Worm (Caenorhabditis elegans) whole organism, L4 larva: Measurements from ENCODE around the gene M163.1.

ENCODE experiments used
- D1046.2 ChIP-seq: fragments of 200-800 bp; sonication (Bioruptor generic); IDR thresholded peaks from 2 replicates; pipeline ENCODE4 v1.3.6; 2022; ENCODE audit warnings: missing genetic modification characterization, missing compliant biosample characterization
- F10B5.3 ChIP-seq: sonication (generic microtip); optimal IDR thresholded peaks from 2 replicates; lab custom pipeline; 2016; ENCODE audit warnings: mild to moderate bottlenecking, missing genetic modification characterization, missing compliant biosample characterization
- F49E8.2 ChIP-seq: sonication (generic microtip); optimal IDR thresholded peaks from 2 replicates; lab custom pipeline; 2016; ENCODE audit warnings: missing compliant biosample characterization, mild to moderate bottlenecking, missing genetic modification characterization, borderline replicate concordance
- R02D3.7 ChIP-seq: fragments of 150-350 bp; sonication (generic microtip); optimal IDR thresholded peaks from 3 replicates; lab custom pipeline; 2014; ENCODE audit warnings: missing biosample characterization, missing genetic modification characterization
- T26A8.4 ChIP-seq: fragments of 200-800 bp; sonication (Bioruptor generic); IDR thresholded peaks from 2 replicates; pipeline ENCODE4 v1.3.6; 2022; ENCODE audit warnings: missing genetic modification characterization, missing compliant biosample characterization
- Y48G9A.11 ChIP-seq: fragments of 200-800 bp; sonication (Bioruptor generic); IDR thresholded peaks from 2 replicates; pipeline ENCODE4 v1.3.6; 2022; ENCODE audit warnings: missing genetic modification reagents, missing genetic modification characterization, missing compliant biosample characterization
- Y75B8A.6 ChIP-seq: fragments of 200-800 bp; sonication (Bioruptor generic); IDR thresholded peaks from 2 replicates; pipeline ENCODE4 v1.3.6; 2022; ENCODE audit warnings: missing genetic modification reagents, missing genetic modification characterization, missing compliant biosample characterization
- aha-1 ChIP-seq: fragments of 150-350 bp; peaks from one replicate; lab custom pipeline; 2014; ENCODE audit warnings: missing biosample characterization, missing genetic modification characterization
- aly-2 ChIP-seq: sonication (generic microtip); optimal IDR thresholded peaks from 2 replicates; lab custom pipeline; 2018; ENCODE audit warnings: missing biosample characterization, missing genetic modification characterization
- attf-4 ChIP-seq: sonication (generic microtip); optimal IDR thresholded peaks from 3 replicates; lab custom pipeline; 2017; ENCODE audit warnings: missing biosample characterization, missing genetic modification characterization
- ceh-20 ChIP-seq: fragments of 200-800 bp; sonication (Bioruptor generic); IDR thresholded peaks from 2 replicates; pipeline ENCODE4 v1.3.6; 2022; ENCODE audit warnings: missing genetic modification reagents, missing genetic modification characterization, missing compliant biosample characterization
- ceh-32 ChIP-seq: sonication (generic microtip); optimal IDR thresholded peaks from 2 replicates; lab custom pipeline; 2016; ENCODE audit warnings: mild to moderate bottlenecking, missing genetic modification characterization, missing compliant biosample characterization; ENCODE audit not compliant: poor library complexity
- ceh-82 ChIP-seq: sonication (generic microtip); optimal IDR thresholded peaks from 2 replicates; lab custom pipeline; 2017; ENCODE audit warnings: missing biosample characterization, missing genetic modification characterization
- ces-1 ChIP-seq: fragments of 150-350 bp; sonication (generic microtip); optimal IDR thresholded peaks from 4 replicates; lab custom pipeline; 2014; ENCODE audit warnings: missing biosample characterization, missing genetic modification reagents, missing genetic modification characterization
- cey-2 ChIP-seq: sonication (generic microtip); optimal IDR thresholded peaks from 3 replicates; lab custom pipeline; 2017; ENCODE audit warnings: missing genetic modification characterization, mild to moderate bottlenecking, missing compliant biosample characterization, antibody characterized with exemption, borderline replicate concordance; ENCODE audit not compliant: insufficient read depth
- ctbp-1 ChIP-seq: fragments of 200-800 bp; sonication (Bioruptor generic); IDR thresholded peaks from 2 replicates; pipeline ENCODE4 v1.3.6; 2022; ENCODE audit warnings: missing genetic modification reagents, missing genetic modification characterization, missing compliant biosample characterization
- daf-12 ChIP-seq: fragments of 150-350 bp; optimal IDR thresholded peaks from 2 replicates; lab custom pipeline; 2014; ENCODE audit warnings: missing biosample characterization, missing genetic modification reagents, missing genetic modification characterization
- daf-8 ChIP-seq: fragments of 200-800 bp; sonication (Bioruptor generic); IDR thresholded peaks from 2 replicates; pipeline ENCODE4 v1.3.6; 2022; ENCODE audit warnings: missing genetic modification characterization, missing compliant biosample characterization
- dmd-8 ChIP-seq: fragments of 200-800 bp; sonication (Bioruptor generic); IDR thresholded peaks from 2 replicates; pipeline ENCODE4 v1.3.6; 2022; ENCODE audit warnings: missing genetic modification characterization, missing compliant biosample characterization
- dmd-9 ChIP-seq: fragments of 200-800 bp; sonication (Bioruptor generic); IDR thresholded peaks from 2 replicates; pipeline ENCODE4 v1.3.6; 2022; ENCODE audit warnings: missing genetic modification reagents, missing genetic modification characterization, missing compliant biosample characterization
- egl-43 ChIP-seq: fragments of 200-800 bp; sonication (Bioruptor generic); IDR thresholded peaks from 2 replicates; pipeline ENCODE4 v1.3.6; 2022; ENCODE audit warnings: missing genetic modification reagents, missing genetic modification characterization, missing compliant biosample characterization
- fkh-10 ChIP-seq: fragments of 150-350 bp; optimal IDR thresholded peaks from 2 replicates; lab custom pipeline; 2014; ENCODE audit warnings: missing biosample characterization, missing genetic modification reagents, missing genetic modification characterization
- fos-1 ChIP-seq: fragments of 150-350 bp; optimal IDR thresholded peaks from 2 replicates; lab custom pipeline; 2014; ENCODE audit warnings: missing biosample characterization, missing genetic modification characterization
- gei-8 ChIP-seq: fragments of 200-800 bp; sonication (Bioruptor generic); optimal IDR thresholded peaks from 2 replicates; lab custom pipeline; 2018; ENCODE audit warnings: mild to moderate bottlenecking, missing genetic modification characterization, missing compliant biosample characterization
- hif-1 ChIP-seq, 2 experiments: sonication (generic microtip); optimal IDR thresholded peaks; 2 replicates each; lab custom pipeline; 2016 to 2017; ENCODE audit warnings: missing compliant biosample characterization in 2 of 2, missing genetic modification characterization in 2 of 2, missing genetic modification reagents in 2 of 2, missing genotype in 2 of 2, mild to moderate bottlenecking in 1 of 2
- hmg-1.1 ChIP-seq: fragments of 200-800 bp; sonication (Bioruptor generic); IDR thresholded peaks from 2 replicates; pipeline ENCODE4 v1.3.6; 2022; ENCODE audit warnings: missing genetic modification reagents, missing genetic modification characterization, missing compliant biosample characterization
- jun-1 ChIP-seq: fragments of 150-350 bp; optimal IDR thresholded peaks from 2 replicates; lab custom pipeline; 2014; ENCODE audit warnings: missing biosample characterization, missing genetic modification reagents, missing genetic modification characterization
- lin-38 ChIP-seq: fragments of 200-800 bp; sonication (Bioruptor generic); IDR thresholded peaks from 2 replicates; pipeline ENCODE4 v1.3.6; 2022; ENCODE audit warnings: missing genetic modification reagents, missing genetic modification characterization, missing compliant biosample characterization
- lin-39 ChIP-seq: fragments of 150-350 bp; optimal IDR thresholded peaks from 2 replicates; lab custom pipeline; 2014; ENCODE audit warnings: missing biosample characterization, missing genetic modification reagents, missing genetic modification characterization
- madf-9 ChIP-seq: fragments of 200-800 bp; sonication (Bioruptor generic); conservative IDR thresholded peaks from 2 replicates; pipeline ENCODE4 v1.3.6; 2022; ENCODE audit warnings: missing genetic modification reagents, missing genetic modification characterization, missing compliant biosample characterization
- mdl-1 ChIP-seq, 2 experiments: fragments of 150-350 bp in 1 of 2; sonication (generic microtip) in 1 of 2; optimal IDR thresholded peaks; 2 replicates each; lab custom pipeline; 2014 to 2017; ENCODE audit warnings: missing biosample characterization in 2 of 2, missing genetic modification characterization in 2 of 2
- mdt-29 ChIP-seq: fragments of 200-800 bp; sonication (Bioruptor generic); IDR thresholded peaks from 2 replicates; pipeline ENCODE4 v1.3.6; 2022; ENCODE audit warnings: missing genetic modification reagents, missing genetic modification characterization, missing compliant biosample characterization
- mep-1 ChIP-seq: fragments of 150-350 bp; sonication (generic microtip); optimal IDR thresholded peaks from 3 replicates; lab custom pipeline; 2014; ENCODE audit warnings: missing biosample characterization, missing genetic modification characterization
- mes-2 ChIP-seq: sonication (generic microtip); optimal IDR thresholded peaks from 2 replicates; lab custom pipeline; 2016; ENCODE audit warnings: missing genotype, mild to moderate bottlenecking, missing genetic modification characterization, missing compliant biosample characterization; ENCODE audit not compliant: poor library complexity, severe bottlenecking
- nhr-102 ChIP-seq: sonication (generic microtip); optimal IDR thresholded peaks from 2 replicates; lab custom pipeline; 2016; ENCODE audit warnings: mild to moderate bottlenecking, missing genetic modification characterization, moderate library complexity, missing compliant biosample characterization
- nhr-11 ChIP-seq: fragments of 150-350 bp; optimal IDR thresholded peaks from 2 replicates; lab custom pipeline; 2014; ENCODE audit warnings: missing biosample characterization, missing genetic modification characterization
- nhr-111 ChIP-seq: fragments of 200-800 bp; sonication (Bioruptor generic); optimal IDR thresholded peaks from 2 replicates; lab custom pipeline; 2018; ENCODE audit warnings: mild to moderate bottlenecking, missing genetic modification characterization, missing compliant biosample characterization
- nhr-28 ChIP-seq: fragments of 150-350 bp; optimal IDR thresholded peaks from 2 replicates; lab custom pipeline; 2014; ENCODE audit warnings: missing biosample characterization, missing genetic modification characterization
- nhr-41 ChIP-seq: fragments of 200-800 bp; sonication (Bioruptor generic); IDR thresholded peaks from 2 replicates; pipeline ENCODE4 v1.3.6; 2022; ENCODE audit warnings: missing genetic modification reagents, missing genetic modification characterization, missing compliant biosample characterization
- nhr-48 ChIP-seq: sonication (generic microtip); optimal IDR thresholded peaks from 2 replicates; lab custom pipeline; 2016; ENCODE audit warnings: mild to moderate bottlenecking, missing genetic modification characterization, missing compliant biosample characterization
- nhr-76 ChIP-seq: fragments of 150-350 bp; optimal IDR thresholded peaks from 2 replicates; lab custom pipeline; 2014; ENCODE audit warnings: missing biosample characterization, missing genetic modification characterization
- nhr-77 ChIP-seq: fragments of 150-350 bp; optimal IDR thresholded peaks from 2 replicates; lab custom pipeline; 2014; ENCODE audit warnings: missing biosample characterization, missing genetic modification characterization
- pha-4 ChIP-seq, 2 experiments: fragments of 150-350 bp in 1 of 2; fragments of 200-800 bp in 1 of 2; sonication (Bioruptor generic) in 1 of 2; IDR thresholded peaks in 1 of 2; optimal IDR thresholded peaks in 1 of 2; 2 replicates each; pipeline versions ENCODE4 v1.3.6 to Lab custom; 2014 to 2022; ENCODE audit warnings: missing genetic modification characterization in 2 of 2, missing genetic modification reagents in 2 of 2, missing biosample characterization in 1 of 2, missing compliant biosample characterization in 1 of 2
- tag-97 ChIP-seq: fragments of 200-800 bp; sonication (Bioruptor generic); IDR thresholded peaks from 2 replicates; pipeline ENCODE4 v1.3.6; 2022; ENCODE audit warnings: missing genetic modification characterization, missing compliant biosample characterization
- tra-1 ChIP-seq: fragments of 200-800 bp; sonication (Bioruptor generic); IDR thresholded peaks from 2 replicates; pipeline ENCODE4 v1.3.6; 2022; ENCODE audit warnings: missing genetic modification reagents, missing genetic modification characterization, missing compliant biosample characterization
- unc-130 ChIP-seq: sonication (generic microtip); optimal IDR thresholded peaks from 2 replicates; lab custom pipeline; 2016; ENCODE audit warnings: missing genetic modification reagents, missing genetic modification characterization, missing compliant biosample characterization
- unc-39 ChIP-seq: sonication (generic microtip); optimal IDR thresholded peaks from 2 replicates; lab custom pipeline; 2017; ENCODE audit warnings: missing biosample characterization, missing genetic modification characterization
- unc-62 ChIP-seq, 3 experiments: fragments of 150-350 bp in 1 of 3; sonication (generic microtip); optimal IDR thresholded peaks in 2 of 3; peaks in 1 of 3; 1 replicate in 1 of 3; 2 replicates in 2 of 3; lab custom pipeline; 2014 to 2017; ENCODE audit warnings: missing biosample characterization in 3 of 3, missing genetic modification characterization in 3 of 3, missing genetic modification reagents in 3 of 3, missing genotype in 1 of 3
- vab-7 ChIP-seq: fragments of 200-800 bp; sonication (Bioruptor generic); IDR thresholded peaks from 2 replicates; pipeline ENCODE4 v1.3.6; 2022; ENCODE audit warnings: missing genetic modification reagents, missing genetic modification characterization, missing compliant biosample characterization
- zag-1 ChIP-seq: fragments of 150-350 bp; optimal IDR thresholded peaks from 2 replicates; lab custom pipeline; 2014; ENCODE audit warnings: missing biosample characterization, missing genetic modification characterization
- zip-11 ChIP-seq: fragments of 200-800 bp; sonication (Bioruptor generic); IDR thresholded peaks from 2 replicates; pipeline ENCODE4 v1.3.6; 2022; ENCODE audit warnings: missing genetic modification characterization, missing compliant biosample characterization

M163.1 gene

DNA sequence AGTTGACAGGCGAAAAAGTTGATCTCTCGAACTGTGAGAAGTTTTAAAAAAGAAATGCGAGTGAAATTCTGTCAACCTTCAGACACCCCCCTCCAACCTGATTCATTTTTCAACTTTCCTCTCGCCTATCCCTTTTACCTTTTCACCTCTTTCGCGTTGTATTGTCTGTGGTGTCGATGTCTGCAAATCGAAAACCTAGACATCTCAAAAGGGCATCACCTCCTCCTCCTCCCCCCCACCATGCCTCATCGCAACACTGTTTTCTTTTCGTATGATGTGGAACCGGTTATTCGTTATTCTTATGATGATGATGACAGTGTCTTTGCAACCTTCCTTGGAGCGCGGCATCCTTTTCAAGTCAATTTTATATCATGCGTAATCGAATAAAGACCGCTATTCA, 4.4 kb upstream of the M163.1 start:
- TF ChIP-seq fos-1 (tag; lab: Kevin White, UChicago) (no peak), nhr-76 (no peak), egl-43 (no peak), nhr-11 (tag; lab: Kevin White, UChicago) (no peak), nhr-41 (GFP tag; lab: Robert Waterston, UW) (no peak), F10B5.3 (tag; lab: Kevin White, UChicago) (no peak), hif-1 (tag; optimal IDR thresholded peaks at IDR 0.05; lab: Kevin White, UChicago) (no peak), mep-1 (no peak), dmd-9 (GFP tag; lab: Robert Waterston, UW) (no peak), nhr-111 (GFP tag; lab: Kevin White, UChicago) (no peak), nhr-28 (peak; percentile 48), vab-7 (no peak), lin-39 (tag; lab: Kevin White, UChicago) (no peak), ceh-32 (tag; lab: Kevin White, UChicago) (no peak), daf-8 (GFP tag; lab: Robert Waterston, UW) (no peak), Y75B8A.6 (GFP tag; lab: Robert Waterston, UW) (no peak), ceh-82 (tag; lab: Kevin White, UChicago) (no peak), madf-9 (GFP tag; lab: Robert Waterston, UW) (no peak), unc-130 (GFP tag; lab: Kevin White, UChicago) (no peak), R02D3.7 (tag; lab: Kevin White, UChicago) (no peak), gei-8 (GFP tag; lab: Kevin White, UChicago) (no peak), daf-12 (no peak), nhr-48 (peak; percentile 38), unc-62 (GFP tag; optimal IDR thresholded peaks at IDR 0.05 in 1 of 2; lab: Kevin White, UChicago) (peak in 1 of 2 experiments; percentile 8), unc-62 (tag; optimal IDR thresholded peaks at IDR 0.05; lab: Kevin White, UChicago) (no peak), mes-2 (tag; lab: Kevin White, UChicago) (no peak), D1046.2 (GFP tag; lab: Robert Waterston, UW) (no peak), nhr-77 (tag; lab: Kevin White, UChicago) (no peak), ceh-20 (GFP tag; lab: Robert Waterston, UW) (0 out of 2 replicates have a peak, but pooled peaks have one; percentile 28), nhr-102 (tag; lab: Kevin White, UChicago) (no peak), attf-4 (tag; lab: Kevin White, UChicago) (no peak), ces-1 (GFP tag; lab: Kevin White, UChicago) (no peak), lin-38 (GFP tag; lab: Robert Waterston, UW) (no peak), hmg-1.1 (GFP tag; lab: Robert Waterston, UW) (no peak), jun-1 (no peak), zag-1 (no peak), unc-39 (tag; lab: Kevin White, UChicago) (no peak), dmd-8 (GFP tag; lab: Robert Waterston, UW) (no peak), tra-1 (GFP tag; lab: Robert Waterston, UW) (0 out of 2 replicates have a peak, but pooled peaks have one; percentile 40), zip-11 (no peak), T26A8.4 (no peak), ctbp-1 (GFP tag; lab: Robert Waterston, UW) (no peak), pha-4 (GFP tag; IDR thresholded peaks at IDR 0.05; lab: Robert Waterston, UW) (no peak), pha-4 (tag; optimal IDR thresholded peaks at IDR 0.05; lab: Kevin White, UChicago) (no peak), F49E8.2 (tag; lab: Kevin White, UChicago) (no peak), aha-1 (tag; lab: Kevin White, UChicago) (peak; percentile 90), aly-2 (tag; lab: Kevin White, UChicago) (no peak), mdl-1 (tag; optimal IDR thresholded peaks at IDR 0.05; lab: Kevin White, UChicago) (peak in 1 of 2 experiments; percentile 43), fkh-10 (GFP tag; lab: Kevin White, UChicago) (no peak), tag-97 (GFP tag; lab: Robert Waterston, UW) (no peak), cey-2 (tag; lab: Kevin White, UChicago) (no peak), mdt-29 (GFP tag; lab: Robert Waterston, UW) (no peak), Y48G9A.11 (GFP tag; lab: Robert Waterston, UW) (no peak)
